Worm (Caenorhabditis elegans) whole organism, late embryonic: ENCODE measurements around the gene epg-3.
A peak's percentile ranks its signal among the peaks of the same experiment; 100 is the strongest.

Source experiments
- F13H6.1 ChIP-seq: sonication (generic microtip); optimal IDR thresholded peaks from 2 replicates; lab custom pipeline; 2016; ENCODE audit warnings: missing genetic modification characterization, missing compliant biosample characterization
- K02D7.2 ChIP-seq: sonication (generic microtip); optimal IDR thresholded peaks from 2 replicates; lab custom pipeline; 2017; ENCODE audit warnings: mild to moderate bottlenecking, missing genetic modification characterization, missing compliant biosample characterization
- T23F11.4 ChIP-seq: fragments of 200-800 bp; sonication (Bioruptor generic); optimal IDR thresholded peaks from 2 replicates; lab custom pipeline; 2018; ENCODE audit warnings: mild to moderate bottlenecking, missing genetic modification characterization, missing compliant biosample characterization
- ceh-14 ChIP-seq: sonication (generic microtip); optimal IDR thresholded peaks from 2 replicates; lab custom pipeline; 2016; ENCODE audit warnings: missing genotype, missing genetic modification characterization, missing compliant biosample characterization
- ceh-19 ChIP-seq: fragments of 200-800 bp; sonication (Bioruptor generic); optimal IDR thresholded peaks from 2 replicates; lab custom pipeline; 2018; ENCODE audit warnings: mild to moderate bottlenecking, missing genetic modification characterization, missing compliant biosample characterization
- ceh-2 ChIP-seq: sonication (generic microtip); optimal IDR thresholded peaks from 2 replicates; lab custom pipeline; 2016; ENCODE audit warnings: missing genotype, missing genetic modification characterization, missing compliant biosample characterization
- ceh-22 ChIP-seq: sonication (generic microtip); optimal IDR thresholded peaks from 2 replicates; lab custom pipeline; 2017; ENCODE audit warnings: missing biosample characterization, missing genetic modification characterization
- ceh-24 ChIP-seq: sonication (generic microtip); optimal IDR thresholded peaks from 2 replicates; lab custom pipeline; 2016; ENCODE audit warnings: mild to moderate bottlenecking, missing genetic modification characterization, missing compliant biosample characterization
- ceh-34 ChIP-seq: sonication (generic microtip); optimal IDR thresholded peaks from 2 replicates; lab custom pipeline; 2016; ENCODE audit warnings: mild to moderate bottlenecking, missing genetic modification characterization, missing compliant biosample characterization
- ceh-45 ChIP-seq: fragments of 200-800 bp; sonication (Bioruptor generic); IDR thresholded peaks from 2 replicates; pipeline ENCODE4 v1.3.6; 2022; ENCODE audit warnings: missing genetic modification reagents, missing genetic modification characterization, missing compliant biosample characterization
- ceh-48 ChIP-seq: sonication (generic microtip); optimal IDR thresholded peaks from 2 replicates; lab custom pipeline; 2016; ENCODE audit warnings: missing genetic modification characterization, inconsistent platforms, missing compliant biosample characterization
- ceh-9 ChIP-seq: sonication (generic microtip); optimal IDR thresholded peaks from 2 replicates; lab custom pipeline; 2016; ENCODE audit warnings: mild to moderate bottlenecking, missing genetic modification characterization, inconsistent platforms, missing compliant biosample characterization
- che-1 ChIP-seq: sonication (generic microtip); optimal IDR thresholded peaks from 2 replicates; lab custom pipeline; 2016; ENCODE audit warnings: mild to moderate bottlenecking, missing genetic modification characterization, missing compliant biosample characterization
- dmd-4 ChIP-seq: sonication (generic microtip); optimal IDR thresholded peaks from 2 replicates; lab custom pipeline; 2016; ENCODE audit warnings: borderline replicate concordance, missing genetic modification characterization, missing compliant biosample characterization
- dve-1 ChIP-seq: sonication (generic microtip); optimal IDR thresholded peaks from 2 replicates; lab custom pipeline; 2017; ENCODE audit warnings: antibody characterized with exemption, mild to moderate bottlenecking, missing genetic modification characterization, missing compliant biosample characterization
- elt-2 ChIP-seq: sonication (generic microtip); optimal IDR thresholded peaks from 2 replicates; lab custom pipeline; 2016; ENCODE audit warnings: missing genetic modification reagents, missing genetic modification characterization, missing compliant biosample characterization
- gmeb-2 ChIP-seq: sonication (generic microtip); optimal IDR thresholded peaks from 2 replicates; lab custom pipeline; 2016; ENCODE audit warnings: missing genetic modification characterization, inconsistent platforms, missing compliant biosample characterization
- hlh-30 ChIP-seq: sonication (generic microtip); optimal IDR thresholded peaks from 2 replicates; lab custom pipeline; 2017; ENCODE audit warnings: antibody characterized with exemption, missing genetic modification characterization, missing compliant biosample characterization; ENCODE audit not compliant: insufficient read depth
- hlh-6 ChIP-seq: sonication (generic microtip); optimal IDR thresholded peaks from 2 replicates; lab custom pipeline; 2016; ENCODE audit warnings: missing genotype, missing genetic modification characterization, missing compliant biosample characterization
- hlh-8 ChIP-seq: sonication (generic microtip); optimal IDR thresholded peaks from 2 replicates; lab custom pipeline; 2016; ENCODE audit warnings: missing genotype, missing genetic modification characterization, missing compliant biosample characterization
- lim-6 ChIP-seq: sonication (generic microtip); optimal IDR thresholded peaks from 2 replicates; lab custom pipeline; 2016; ENCODE audit warnings: missing genetic modification characterization, missing compliant biosample characterization
- lin-11 ChIP-seq: fragments of 200-800 bp; sonication (Bioruptor generic); optimal IDR thresholded peaks from 2 replicates; lab custom pipeline; 2018; ENCODE audit warnings: mild to moderate bottlenecking, missing genetic modification characterization, missing compliant biosample characterization
- madf-2 ChIP-seq: sonication (generic microtip); optimal IDR thresholded peaks from 2 replicates; lab custom pipeline; 2017; ENCODE audit warnings: missing genetic modification characterization, missing compliant biosample characterization
- nfya-1 ChIP-seq: sonication (generic microtip); optimal IDR thresholded peaks from 2 replicates; lab custom pipeline; 2017; ENCODE audit warnings: missing genetic modification characterization, mild to moderate bottlenecking, missing compliant biosample characterization, antibody characterized with exemption, moderate library complexity
- nhr-11 ChIP-seq: fragments of 150-350 bp; optimal IDR thresholded peaks from 2 replicates; lab custom pipeline; 2014; ENCODE audit warnings: missing biosample characterization, missing genetic modification characterization
- nhr-232 ChIP-seq: sonication (generic microtip); optimal IDR thresholded peaks from 2 replicates; lab custom pipeline; 2016; ENCODE audit warnings: missing genetic modification characterization, missing compliant biosample characterization
- pag-3 ChIP-seq: sonication (generic microtip); optimal IDR thresholded peaks from 2 replicates; lab custom pipeline; 2016; ENCODE audit warnings: missing compliant biosample characterization, missing genetic modification characterization, borderline replicate concordance
- pax-1 ChIP-seq: fragments of 150-350 bp; optimal IDR thresholded peaks from 2 replicates; lab custom pipeline; 2014; ENCODE audit warnings: missing biosample characterization, missing genetic modification characterization
- pha-2 ChIP-seq: sonication (generic microtip); optimal IDR thresholded peaks from 2 replicates; lab custom pipeline; 2017; ENCODE audit warnings: mild to moderate bottlenecking, missing genetic modification characterization, missing compliant biosample characterization
- pqm-1 ChIP-seq: sonication (generic microtip); optimal IDR thresholded peaks from 2 replicates; lab custom pipeline; 2016; ENCODE audit warnings: missing genetic modification characterization, missing compliant biosample characterization
- tbx-2 ChIP-seq: sonication (generic microtip); optimal IDR thresholded peaks from 2 replicates; lab custom pipeline; 2016; ENCODE audit warnings: missing genetic modification characterization, missing compliant biosample characterization
- unc-42 ChIP-seq: sonication (generic microtip); optimal IDR thresholded peaks from 2 replicates; lab custom pipeline; 2016; ENCODE audit warnings: missing genotype, missing genetic modification characterization, missing compliant biosample characterization
- ztf-16 ChIP-seq: sonication (generic microtip); optimal IDR thresholded peaks from 2 replicates; lab custom pipeline; 2017; ENCODE audit warnings: missing genetic modification characterization, missing compliant biosample characterization

Gene epg-3

DNA sequence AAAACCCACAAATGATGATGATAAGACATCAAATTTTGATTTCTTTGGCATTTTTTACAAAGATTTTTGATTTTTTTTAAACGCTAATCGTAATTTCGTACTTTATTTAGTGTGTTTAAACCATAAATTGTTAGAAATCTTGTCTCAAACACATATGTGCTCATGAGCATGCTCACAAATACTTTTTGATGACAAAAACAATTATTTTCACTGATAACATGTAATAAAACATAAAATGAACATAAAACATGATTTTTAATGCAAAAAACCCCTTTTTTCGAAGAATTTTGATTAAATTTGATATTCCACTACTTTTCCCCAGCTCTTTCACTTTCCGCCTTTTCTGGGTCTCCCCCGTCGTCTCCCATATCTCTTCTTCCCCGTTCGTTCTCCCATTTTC, 1.7 kb upstream of the epg-3 start:
- TF ChIP-seq che-1 (tag; lab: Kevin White, UChicago) (no peak), pqm-1 (tag; lab: Kevin White, UChicago) (no peak), ceh-22 (no peak), ceh-14 (no peak), pag-3 (tag; lab: Kevin White, UChicago) (no peak), pha-2 (tag; lab: Kevin White, UChicago) (no peak), unc-42 (no peak), dmd-4 (tag; lab: Kevin White, UChicago) (no peak), hlh-8 (tag; lab: Kevin White, UChicago) (no peak), dve-1 (tag; lab: Kevin White, UChicago) (no peak), elt-2 (tag; lab: Kevin White, UChicago) (no peak), hlh-6 (tag; lab: Kevin White, UChicago) (no peak)

DNA sequence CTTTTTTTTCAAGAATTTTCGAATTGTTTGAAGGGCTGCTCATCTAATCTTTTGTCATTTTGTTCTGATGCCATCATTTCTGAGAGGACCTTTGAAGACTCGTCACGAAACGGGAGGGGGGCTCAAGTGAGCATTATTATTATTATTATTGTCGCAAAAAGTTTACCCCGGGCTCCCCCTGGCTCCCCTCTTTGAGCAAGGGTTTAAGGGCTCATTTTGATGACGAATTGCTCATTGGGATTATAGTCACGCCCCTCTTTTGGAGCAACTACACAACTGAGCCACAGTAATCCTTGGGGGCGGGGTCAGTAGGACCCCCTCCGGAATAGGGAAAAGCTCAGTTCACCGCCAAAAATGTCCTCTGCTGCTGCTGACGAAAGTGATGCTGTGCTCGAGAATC, 7.8 kb downstream of the epg-3 start, which contains the start of gene unc-25:
unc-25 (plus strand) TSS at position 345 of the 400 bp plus-strand sequence.
- TF ChIP-seq ceh-48 (tag; lab: Kevin White, UChicago) (no peak), nhr-11 (tag; lab: Kevin White, UChicago) (no peak), pax-1 (tag; lab: Kevin White, UChicago) (no peak), ceh-19 (GFP tag; lab: Kevin White, UChicago) (no peak), ceh-45 (no peak), hlh-30 (no peak), nhr-232 (tag; lab: Kevin White, UChicago) (no peak), hlh-8 (tag; lab: Kevin White, UChicago) (no peak), madf-2 (tag; lab: Kevin White, UChicago) (no peak), ceh-34 (tag; lab: Kevin White, UChicago) (no peak)
- TF ChIP-seq, all 69 proteins: peak for 0

- TF ChIP-seq K02D7.2 (tag; lab: Kevin White, UChicago): no peak
- TF ChIP-seq nfya-1 (tag; lab: Kevin White, UChicago): peak; percentile 98
Observed at ce11 chrIII:12944064-12944463, 9.5 kb downstream of the epg-3 start.

ce11 chrIII:12945072-12945471, 10.6 kb downstream of the epg-3 start:
- TF ChIP-seq dve-1 (tag; lab: Kevin White, UChicago): peak; percentile 42
- no peak for TF ChIP-seq ceh-9 (tag; lab: Kevin White, UChicago)

- TF ChIP-seq ceh-48 (tag; lab: Kevin White, UChicago): peak; percentile 44
- no peak for TF ChIP-seq K02D7.2 (tag; lab: Kevin White, UChicago)
Observed at ce11 chrIII:12951362-12952228, 17.1 kb downstream of the epg-3 start, which contains the start of gene Y39E4A.1. Gene Y39E4A.1, plus strand, starts transcription at chrIII:12951412.

DNA sequence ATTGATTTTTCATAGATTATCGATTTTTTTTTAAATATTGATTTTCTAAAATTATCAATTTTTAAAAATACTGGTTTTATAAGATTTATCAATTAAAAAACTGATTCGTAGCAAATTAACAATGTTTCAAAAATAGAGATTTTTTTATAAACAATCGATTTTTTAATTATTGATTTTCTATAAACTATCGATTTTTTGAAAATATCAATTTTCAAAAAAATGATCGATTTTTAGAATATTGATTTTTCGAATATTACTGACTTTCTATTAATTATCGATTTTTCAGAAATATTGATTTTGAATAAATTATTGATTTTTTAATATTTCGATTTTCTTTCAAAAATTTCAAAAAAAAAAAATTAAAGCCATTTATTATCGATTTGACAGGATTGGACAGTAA, 18.1 kb downstream of the epg-3 start:
- TF ChIP-seq tbx-2 (tag; lab: Kevin White, UChicago): no peak
- TF ChIP-seq unc-42: no peak
- TF ChIP-seq ceh-48 (tag; lab: Kevin White, UChicago): no peak
- no peak for TF ChIP-seq lim-6 (tag; lab: Kevin White, UChicago)
- TF ChIP-seq pax-1 (tag; lab: Kevin White, UChicago): no peak
- TF ChIP-seq T23F11.4: no peak
- TF ChIP-seq dmd-4 (tag; lab: Kevin White, UChicago): no peak
- no peak for TF ChIP-seq ceh-2 (tag; lab: Kevin White, UChicago)
- no peak for TF ChIP-seq nhr-11 (tag; lab: Kevin White, UChicago)
- no peak for TF ChIP-seq nfya-1 (tag; lab: Kevin White, UChicago)
- TF ChIP-seq gmeb-2 (tag; lab: Kevin White, UChicago): no peak
- no peak for TF ChIP-seq pqm-1 (tag; lab: Kevin White, UChicago)
- no peak for TF ChIP-seq lin-11
- TF ChIP-seq ceh-22: no peak
- no peak for TF ChIP-seq F13H6.1 (tag; lab: Kevin White, UChicago)
- TF ChIP-seq pha-2 (tag; lab: Kevin White, UChicago): no peak
- no peak for TF ChIP-seq ztf-16 (tag; lab: Kevin White, UChicago)
- no peak for TF ChIP-seq ceh-24 (tag; lab: Kevin White, UChicago)
